Fruit fly (Drosophila melanogaster) whole organism: ENCODE data around the gene CG17298.

Experiments used
- EcR ChIP-seq, 2 experiments: fragments of >200 bp; optimal IDR thresholded peaks; 2 replicates each; lab custom pipeline; 2017; ENCODE audit warnings: missing biosample characterization in 2 of 2, missing genetic modification characterization in 2 of 2, missing genetic modification reagents in 2 of 2
- psq ChIP-seq: fragments of >200 bp; optimal IDR thresholded peaks from 2 replicates; lab custom pipeline; 2017

- TF ChIP-seq psq (lab: Kevin White, UChicago) (no peak), EcR (GFP tag; optimal IDR thresholded peaks at IDR 0.05; lab: Kevin White, UChicago) (no peak)
These were observed at the start of gene CG17298 for dm6 chr3R:21282897-21283296.
